Worm (Caenorhabditis elegans) whole organism, mixed stage, embryonic: Measurements from ENCODE around the gene Y40C5A.4.

Source experiments
- blmp-1 ChIP-seq: fragments of 150-350 bp; optimal IDR thresholded peaks from 2 replicates; lab custom pipeline; 2014; ENCODE audit warnings: missing biosample characterization, missing genetic modification characterization
- ceh-43 ChIP-seq: fragments of 200-800 bp; sonication (Bioruptor generic); optimal IDR thresholded peaks from 2 replicates; lab custom pipeline; 2018; ENCODE audit warnings: mild to moderate bottlenecking, missing genetic modification characterization, moderate library complexity, missing compliant biosample characterization
- drap-1 ChIP-seq: fragments of 200-800 bp; sonication (Bioruptor generic); optimal IDR thresholded peaks from 3 replicates; lab custom pipeline; 2018; ENCODE audit warnings: mild to moderate bottlenecking, missing genetic modification characterization, missing compliant biosample characterization
- elt-1 ChIP-seq: sonication (generic microtip); optimal IDR thresholded peaks from 2 replicates; lab custom pipeline; 2017; ENCODE audit warnings: missing genetic modification characterization, mild to moderate bottlenecking, missing compliant biosample characterization, antibody characterized with exemption, moderate library complexity, borderline replicate concordance; ENCODE audit not compliant: insufficient read depth
- elt-3 ChIP-seq: fragments of 150-350 bp; optimal IDR thresholded peaks from 2 replicates; lab custom pipeline; 2014; ENCODE audit warnings: missing biosample characterization, missing genetic modification characterization
- lin-13 ChIP-seq: fragments of 150-350 bp; optimal IDR thresholded peaks from 2 replicates; lab custom pipeline; 2014; ENCODE audit warnings: missing biosample characterization, missing genetic modification characterization
- nhr-237 ChIP-seq: fragments of 150-350 bp; optimal IDR thresholded peaks from 2 replicates; lab custom pipeline; 2014; ENCODE audit warnings: missing biosample characterization, missing genetic modification characterization
- nhr-28 ChIP-seq: fragments of 150-350 bp; optimal IDR thresholded peaks from 2 replicates; lab custom pipeline; 2014; ENCODE audit warnings: missing biosample characterization, missing genetic modification characterization
- nhr-76 ChIP-seq: sonication (generic microtip); optimal IDR thresholded peaks from 2 replicates; lab custom pipeline; 2017; ENCODE audit warnings: missing biosample characterization, missing genetic modification characterization
- pha-4 ChIP-seq: fragments of 150-350 bp; optimal IDR thresholded peaks from 2 replicates; lab custom pipeline; 2018; ENCODE audit warnings: missing biosample characterization, missing genetic modification reagents, missing genetic modification characterization
- snpc-4 ChIP-seq: fragments of 150-350 bp; optimal IDR thresholded peaks from 2 replicates; lab custom pipeline; 2014; ENCODE audit warnings: missing biosample characterization, missing genetic modification characterization
- tbx-8 ChIP-seq: fragments of 200-800 bp; sonication (Bioruptor generic); optimal IDR thresholded peaks from 2 replicates; lab custom pipeline; 2018; ENCODE audit warnings: mild to moderate bottlenecking, missing genetic modification characterization, moderate library complexity, missing compliant biosample characterization
- unc-62 ChIP-seq: fragments of 150-350 bp; optimal IDR thresholded peaks from 2 replicates; lab custom pipeline; 2014; ENCODE audit warnings: missing biosample characterization, missing genetic modification reagents, missing genetic modification characterization
- ztf-11 ChIP-seq: fragments of 150-350 bp; optimal IDR thresholded peaks from 2 replicates; lab custom pipeline; 2014; ENCODE audit warnings: missing biosample characterization, missing genetic modification characterization

DNA sequence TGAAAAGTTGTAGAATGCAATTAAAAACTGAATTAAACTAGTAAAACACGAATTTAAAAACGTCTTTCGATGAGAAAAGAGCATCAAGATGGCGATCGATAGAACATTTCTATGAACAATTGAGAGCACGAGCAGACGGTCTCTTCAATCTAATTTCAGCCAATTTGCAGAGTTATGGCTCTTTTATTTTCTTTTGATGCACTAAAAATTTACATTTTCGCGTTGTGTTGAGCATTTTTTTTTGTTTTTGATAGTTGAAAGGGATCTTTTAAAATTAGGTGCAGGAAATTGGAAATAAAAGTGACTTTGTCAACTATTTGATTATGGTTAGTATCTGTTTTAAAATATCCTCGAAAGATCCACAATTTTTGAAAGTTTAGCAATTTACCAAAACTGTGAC, 55.9 kb downstream of the Y40C5A.4 start, which contains the start of gene F42C5.6:
- no peak for TF ChIP-seq drap-1 (GFP tag; lab: Kevin White, UChicago)
- no peak for TF ChIP-seq nhr-76 (tag; lab: Kevin White, UChicago)
- no peak for TF ChIP-seq tbx-8 (GFP tag; lab: Kevin White, UChicago)
- no peak for TF ChIP-seq ceh-43
- TF ChIP-seq pha-4 (tag; lab: Kevin White, UChicago) = no peak
- no peak for TF ChIP-seq lin-13
- TF ChIP-seq unc-62 (GFP tag; lab: Kevin White, UChicago) = no peak
- no peak for TF ChIP-seq nhr-28 (tag; lab: Kevin White, UChicago)
- TF ChIP-seq elt-3 (tag; lab: Kevin White, UChicago) = no peak
- TF ChIP-seq nhr-237 (tag; lab: Kevin White, UChicago) = no peak
- TF ChIP-seq ztf-11 (tag; lab: Kevin White, UChicago) = no peak
- TF ChIP-seq blmp-1 (tag; lab: Kevin White, UChicago) = no peak
- no peak for TF ChIP-seq elt-1 (tag; lab: Kevin White, UChicago)
- TF ChIP-seq snpc-4 = no peak
